Worm (Caenorhabditis elegans) whole organism, L4 larva: ENCODE results near the gene Y79H2A.2.
A peak's percentile ranks its signal among the peaks of the same experiment; 100 is the strongest.

ENCODE experiments used
- D1046.2 ChIP-seq: fragments of 200-800 bp; sonication (Bioruptor generic); IDR thresholded peaks from 2 replicates; pipeline ENCODE4 v1.3.6; 2022; ENCODE audit warnings: missing genetic modification characterization, missing compliant biosample characterization
- F10B5.3 ChIP-seq: sonication (generic microtip); optimal IDR thresholded peaks from 2 replicates; lab custom pipeline; 2016; ENCODE audit warnings: mild to moderate bottlenecking, missing genetic modification characterization, missing compliant biosample characterization
- F44E2.7 ChIP-seq: fragments of 200-800 bp; sonication (Bioruptor generic); IDR thresholded peaks from 2 replicates; pipeline ENCODE4 v2.1.2; 2022; ENCODE audit warnings: missing genetic modification characterization, missing compliant biosample characterization
- F49E8.2 ChIP-seq: sonication (generic microtip); optimal IDR thresholded peaks from 2 replicates; lab custom pipeline; 2016; ENCODE audit warnings: missing compliant biosample characterization, mild to moderate bottlenecking, missing genetic modification characterization, borderline replicate concordance
- R02D3.7 ChIP-seq: fragments of 150-350 bp; sonication (generic microtip); optimal IDR thresholded peaks from 3 replicates; lab custom pipeline; 2014; ENCODE audit warnings: missing biosample characterization, missing genetic modification characterization
- T26A8.4 ChIP-seq: fragments of 200-800 bp; sonication (Bioruptor generic); IDR thresholded peaks from 2 replicates; pipeline ENCODE4 v1.3.6; 2022; ENCODE audit warnings: missing genetic modification characterization, missing compliant biosample characterization
- Y105C5A.15 ChIP-seq: fragments of 200-800 bp; sonication (Bioruptor generic); IDR thresholded peaks from 2 replicates; pipeline ENCODE4 v1.3.6; 2022; ENCODE audit warnings: missing genetic modification characterization, missing compliant biosample characterization
- Y75B8A.6 ChIP-seq: fragments of 200-800 bp; sonication (Bioruptor generic); IDR thresholded peaks from 2 replicates; pipeline ENCODE4 v1.3.6; 2022; ENCODE audit warnings: missing genetic modification reagents, missing genetic modification characterization, missing compliant biosample characterization
- aha-1 ChIP-seq: fragments of 150-350 bp; peaks from one replicate; lab custom pipeline; 2014; ENCODE audit warnings: missing biosample characterization, missing genetic modification characterization
- attf-4 ChIP-seq: sonication (generic microtip); optimal IDR thresholded peaks from 3 replicates; lab custom pipeline; 2017; ENCODE audit warnings: missing biosample characterization, missing genetic modification characterization
- ceh-20 ChIP-seq: fragments of 200-800 bp; sonication (Bioruptor generic); IDR thresholded peaks from 2 replicates; pipeline ENCODE4 v1.3.6; 2022; ENCODE audit warnings: missing genetic modification reagents, missing genetic modification characterization, missing compliant biosample characterization
- ceh-28 ChIP-seq: fragments of 150-350 bp; optimal IDR thresholded peaks from 2 replicates; lab custom pipeline; 2014; ENCODE audit warnings: missing biosample characterization, missing genetic modification reagents, missing genetic modification characterization
- ceh-62 ChIP-seq: sonication (generic microtip); optimal IDR thresholded peaks from 2 replicates; lab custom pipeline; 2017; ENCODE audit warnings: missing biosample characterization, missing genetic modification characterization
- ceh-82 ChIP-seq: sonication (generic microtip); optimal IDR thresholded peaks from 2 replicates; lab custom pipeline; 2017; ENCODE audit warnings: missing biosample characterization, missing genetic modification characterization
- daf-16 ChIP-seq, 3 experiments: sonication (generic microtip); optimal IDR thresholded peaks; 2 replicates each; lab custom pipeline; 2016 to 2017; ENCODE audit warnings: missing genetic modification characterization in 3 of 3, missing genetic modification reagents in 3 of 3, mild to moderate bottlenecking in 2 of 3, missing compliant biosample characterization in 2 of 3, missing biosample characterization in 1 of 3, moderate library complexity in 1 of 3
- daf-19 ChIP-seq: fragments of 200-800 bp; sonication (Bioruptor generic); conservative IDR thresholded peaks from 2 replicates; pipeline ENCODE4 v1.3.6; 2022; ENCODE audit warnings: missing genetic modification characterization, missing compliant biosample characterization
- daf-8 ChIP-seq: fragments of 200-800 bp; sonication (Bioruptor generic); IDR thresholded peaks from 2 replicates; pipeline ENCODE4 v1.3.6; 2022; ENCODE audit warnings: missing genetic modification characterization, missing compliant biosample characterization
- dmd-9 ChIP-seq: fragments of 200-800 bp; sonication (Bioruptor generic); IDR thresholded peaks from 2 replicates; pipeline ENCODE4 v1.3.6; 2022; ENCODE audit warnings: missing genetic modification reagents, missing genetic modification characterization, missing compliant biosample characterization
- duxl-1 ChIP-seq: sonication (generic microtip); optimal IDR thresholded peaks from 2 replicates; lab custom pipeline; 2016; ENCODE audit warnings: mild to moderate bottlenecking, missing genetic modification characterization, moderate library complexity, missing compliant biosample characterization; ENCODE audit not compliant: poor library complexity
- dve-1 ChIP-seq: sonication (generic microtip); optimal IDR thresholded peaks from 2 replicates; lab custom pipeline; 2017; ENCODE audit warnings: antibody characterized with exemption, mild to moderate bottlenecking, missing genetic modification characterization, missing compliant biosample characterization; ENCODE audit not compliant: insufficient read depth
- egl-27 ChIP-seq: sonication (generic microtip); optimal IDR thresholded peaks from 3 replicates; lab custom pipeline; 2017; ENCODE audit warnings: missing biosample characterization, missing genetic modification reagents, missing genetic modification characterization
- hif-1 ChIP-seq, 2 experiments: sonication (generic microtip); optimal IDR thresholded peaks; 2 replicates each; lab custom pipeline; 2016 to 2017; ENCODE audit warnings: missing compliant biosample characterization in 2 of 2, missing genetic modification characterization in 2 of 2, missing genetic modification reagents in 2 of 2, missing genotype in 2 of 2, mild to moderate bottlenecking in 1 of 2
- hlh-11 ChIP-seq: fragments of 200-800 bp; sonication (Bioruptor generic); optimal IDR thresholded peaks from 2 replicates; lab custom pipeline; 2018; ENCODE audit warnings: mild to moderate bottlenecking, missing genetic modification characterization, missing compliant biosample characterization
- lin-1 ChIP-seq: fragments of 200-800 bp; sonication (Bioruptor generic); IDR thresholded peaks from 2 replicates; pipeline ENCODE4 v1.3.6; 2022; ENCODE audit warnings: missing genetic modification reagents, missing genetic modification characterization, missing compliant biosample characterization
- lin-13 ChIP-seq: fragments of 150-350 bp; optimal IDR thresholded peaks from 2 replicates; lab custom pipeline; 2014; ENCODE audit warnings: missing biosample characterization, missing genetic modification reagents, missing genetic modification characterization
- lin-38 ChIP-seq: fragments of 200-800 bp; sonication (Bioruptor generic); IDR thresholded peaks from 2 replicates; pipeline ENCODE4 v1.3.6; 2022; ENCODE audit warnings: missing genetic modification reagents, missing genetic modification characterization, missing compliant biosample characterization
- lin-39 ChIP-seq: fragments of 150-350 bp; optimal IDR thresholded peaks from 2 replicates; lab custom pipeline; 2014; ENCODE audit warnings: missing biosample characterization, missing genetic modification reagents, missing genetic modification characterization
- mep-1 ChIP-seq: fragments of 150-350 bp; sonication (generic microtip); optimal IDR thresholded peaks from 3 replicates; lab custom pipeline; 2014; ENCODE audit warnings: missing biosample characterization, missing genetic modification characterization
- mes-2 ChIP-seq: sonication (generic microtip); optimal IDR thresholded peaks from 2 replicates; lab custom pipeline; 2016; ENCODE audit warnings: missing genotype, mild to moderate bottlenecking, missing genetic modification characterization, missing compliant biosample characterization; ENCODE audit not compliant: poor library complexity, severe bottlenecking
- mxl-2 ChIP-seq: fragments of 200-800 bp; sonication (Bioruptor generic); conservative IDR thresholded peaks from 2 replicates; pipeline ENCODE4 v1.3.6; 2022; ENCODE audit warnings: missing genetic modification reagents, missing genetic modification characterization, missing compliant biosample characterization
- mxl-3 ChIP-seq: fragments of 200-800 bp; sonication (Bioruptor generic); optimal IDR thresholded peaks from 2 replicates; lab custom pipeline; 2018; ENCODE audit warnings: mild to moderate bottlenecking, missing genetic modification characterization, missing compliant biosample characterization
- nhr-111 ChIP-seq: fragments of 200-800 bp; sonication (Bioruptor generic); optimal IDR thresholded peaks from 2 replicates; lab custom pipeline; 2018; ENCODE audit warnings: mild to moderate bottlenecking, missing genetic modification characterization, missing compliant biosample characterization
- nhr-48 ChIP-seq: sonication (generic microtip); optimal IDR thresholded peaks from 2 replicates; lab custom pipeline; 2016; ENCODE audit warnings: mild to moderate bottlenecking, missing genetic modification characterization, missing compliant biosample characterization
- rbr-2 ChIP-seq: sonication (generic microtip); optimal IDR thresholded peaks from 2 replicates; lab custom pipeline; 2016; ENCODE audit warnings: missing genotype, missing genetic modification characterization, missing compliant biosample characterization
- sdz-12 ChIP-seq: fragments of 200-800 bp; sonication (Bioruptor generic); optimal IDR thresholded peaks from 2 replicates; lab custom pipeline; 2018; ENCODE audit warnings: mild to moderate bottlenecking, missing genetic modification characterization, missing compliant biosample characterization
- set-16 ChIP-seq: fragments of 200-800 bp; sonication (Bioruptor generic); IDR thresholded peaks from 2 replicates; pipeline ENCODE4 v1.3.6; 2022; ENCODE audit warnings: missing genetic modification reagents, missing genetic modification characterization, missing compliant biosample characterization
- snpc-1.2 ChIP-seq: fragments of 200-800 bp; sonication (Bioruptor generic); IDR thresholded peaks from 2 replicates; pipeline ENCODE4 v1.3.6; 2022; ENCODE audit warnings: missing genetic modification reagents, missing genetic modification characterization, missing compliant biosample characterization
- spr-3 ChIP-seq: fragments of 200-800 bp; sonication (Bioruptor generic); optimal IDR thresholded peaks from 2 replicates; lab custom pipeline; 2018; ENCODE audit warnings: mild to moderate bottlenecking, missing genetic modification characterization, missing compliant biosample characterization
- tag-97 ChIP-seq: fragments of 200-800 bp; sonication (Bioruptor generic); IDR thresholded peaks from 2 replicates; pipeline ENCODE4 v1.3.6; 2022; ENCODE audit warnings: missing genetic modification characterization, missing compliant biosample characterization
- unc-62 ChIP-seq, 3 experiments: fragments of 150-350 bp in 1 of 3; sonication (generic microtip); optimal IDR thresholded peaks in 2 of 3; peaks in 1 of 3; 1 replicate in 1 of 3; 2 replicates in 2 of 3; lab custom pipeline; 2014 to 2017; ENCODE audit warnings: missing biosample characterization in 3 of 3, missing genetic modification characterization in 3 of 3, missing genetic modification reagents in 3 of 3, missing genotype in 1 of 3
- zfp-2 ChIP-seq: sonication (generic microtip); optimal IDR thresholded peaks from 2 replicates; lab custom pipeline; 2016; ENCODE audit warnings: mild to moderate bottlenecking, missing genetic modification characterization, missing compliant biosample characterization
- zip-11 ChIP-seq: fragments of 200-800 bp; sonication (Bioruptor generic); IDR thresholded peaks from 2 replicates; pipeline ENCODE4 v1.3.6; 2022; ENCODE audit warnings: missing genetic modification characterization, missing compliant biosample characterization
- zip-2 ChIP-seq: fragments of 150-350 bp; optimal IDR thresholded peaks from 2 replicates; lab custom pipeline; 2014; ENCODE audit warnings: missing biosample characterization, missing genetic modification characterization

Gene Y79H2A.2

DNA sequence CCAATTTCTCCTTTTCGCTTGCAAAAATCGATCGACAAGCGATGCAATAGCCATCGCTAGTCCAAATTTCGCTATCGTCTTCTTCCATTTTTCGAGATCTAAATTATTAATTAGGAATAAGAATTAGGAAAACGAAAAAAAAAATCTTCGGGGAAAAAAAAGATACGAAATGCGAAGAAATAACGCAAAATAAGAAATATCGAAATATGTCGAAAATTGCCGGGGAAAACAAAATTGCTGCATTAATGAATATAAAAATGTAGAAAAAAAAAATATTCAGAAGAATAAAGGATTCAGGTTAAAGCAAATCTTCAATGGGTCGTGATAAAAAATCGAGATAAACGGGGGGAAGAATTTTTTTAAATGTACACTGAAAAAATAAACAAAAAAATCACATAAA lies 21.6 kb upstream of the Y79H2A.2 start, which contains the start of gene Y79H2A.3:
Gene Y79H2A.3 (minus strand): TSS at position 101 of the 400 bp plus-strand sequence.
- TF ChIP-seq mep-1 (tag; lab: Kevin White, UChicago) (no peak), lin-38 (GFP tag; lab: Robert Waterston, UW) (no peak; the same call in 1 of the 2 replicates), F44E2.7 (no peak), mxl-3 (GFP tag; lab: Kevin White, UChicago) (no peak), F49E8.2 (no peak), hif-1 (tag; optimal IDR thresholded peaks at IDR 0.05; lab: Kevin White, UChicago) (no peak), daf-19 (GFP tag; lab: Robert Waterston, UW) (no peak), daf-16 (GFP tag; optimal IDR thresholded peaks at IDR 0.05; lab: Kevin White, UChicago) (no peak), daf-16 (tag; optimal IDR thresholded peaks at IDR 0.05; lab: Kevin White, UChicago) (no peak)
- TF ChIP-seq, all 104 proteins: peak for 0

DNA sequence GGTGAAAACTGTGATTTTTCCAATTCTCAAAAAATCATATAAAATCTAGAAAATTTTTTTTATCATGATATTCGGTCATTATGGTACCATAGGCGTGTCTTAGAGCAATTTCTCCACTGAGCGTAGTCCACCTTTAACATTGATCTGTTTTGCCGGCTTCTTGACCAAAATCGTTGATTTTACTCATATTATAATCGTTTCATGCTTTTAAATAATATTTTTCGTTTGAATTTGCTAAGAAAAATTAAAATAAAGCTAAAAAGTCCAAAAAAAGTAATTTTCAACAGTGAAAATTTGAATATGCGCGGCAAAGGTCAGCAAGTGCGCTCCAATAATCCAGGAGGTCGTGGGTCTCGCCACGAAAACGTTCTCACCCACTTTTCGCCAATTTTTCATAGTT lies 10.4 kb upstream of the Y79H2A.2 start, which contains the start of gene Y79H2A.4:
Gene Y79H2A.4 (plus strand): TSS at position 301 of the 400 bp plus-strand sequence.
- TF ChIP-seq nhr-111 (no peak), F10B5.3 (no peak), daf-8 (GFP tag; lab: Robert Waterston, UW) (no peak), R02D3.7 (tag; lab: Kevin White, UChicago) (no peak), hif-1 (tag; optimal IDR thresholded peaks at IDR 0.05; lab: Kevin White, UChicago) (no peak), ceh-62 (tag; lab: Kevin White, UChicago) (no peak)
- TF ChIP-seq, all 104 proteins: peak for 0

DNA sequence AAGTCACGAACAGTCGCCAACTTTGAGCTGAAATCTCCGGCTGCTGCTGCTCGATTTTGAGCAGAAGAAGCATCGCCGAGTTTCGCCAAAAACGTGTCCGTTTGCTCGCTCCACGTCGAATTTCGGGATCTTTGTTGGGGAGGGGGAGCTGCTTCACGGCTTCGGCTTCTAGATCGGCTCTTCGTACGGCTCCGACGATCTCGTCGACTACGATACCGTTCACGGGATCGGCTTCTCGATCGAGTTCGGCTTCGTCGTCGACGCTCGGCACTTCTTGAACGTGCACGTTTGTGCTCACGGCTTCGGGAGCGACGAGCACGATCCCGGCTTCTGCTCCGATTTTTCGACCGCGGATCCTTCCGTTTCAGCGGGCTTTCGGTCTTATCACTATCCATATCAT lies 6.6 kb upstream of the Y79H2A.2 start:
- TF ChIP-seq attf-4 (no peak), ceh-28 (tag; lab: Kevin White, UChicago) (no peak), F49E8.2 (no peak), Y75B8A.6 (GFP tag; lab: Robert Waterston, UW) (no peak), hif-1 (tag; optimal IDR thresholded peaks at IDR 0.05; lab: Kevin White, UChicago) (no peak), set-16 (GFP tag; lab: Robert Waterston, UW) (peak; percentile 88), aha-1 (tag; lab: Kevin White, UChicago) (no peak)

DNA sequence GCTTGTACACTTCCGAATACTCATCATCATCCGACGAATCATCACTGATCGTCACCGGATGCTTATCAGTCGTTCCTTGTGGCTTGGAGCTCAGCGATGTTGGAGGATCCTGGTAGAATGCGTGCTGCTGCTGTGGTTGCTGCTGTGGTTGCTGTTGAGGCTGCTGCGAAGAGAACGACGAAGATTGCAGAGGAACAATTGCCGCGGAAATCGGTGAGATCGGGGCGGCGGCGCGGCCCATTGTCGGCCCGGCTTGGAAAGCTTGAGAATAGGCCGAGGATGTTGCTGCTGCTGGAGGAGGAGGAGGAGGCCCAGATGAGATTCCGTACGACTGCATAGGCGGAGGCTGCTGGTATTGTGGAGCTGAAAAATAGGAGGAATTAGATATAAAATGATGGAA lies 3.7 kb upstream of the Y79H2A.2 start:
- TF ChIP-seq unc-62 (GFP tag; optimal IDR thresholded peaks at IDR 0.05 in 1 of 2; lab: Kevin White, UChicago) (peak in 1 of 2 experiments; percentile 13), unc-62 (tag; optimal IDR thresholded peaks at IDR 0.05; lab: Kevin White, UChicago) (no peak), Y75B8A.6 (GFP tag; lab: Robert Waterston, UW) (no peak), snpc-1.2 (GFP tag; lab: Robert Waterston, UW) (no peak), set-16 (GFP tag; lab: Robert Waterston, UW) (peak; percentile 90), hlh-11 (tag; lab: Kevin White, UChicago) (no peak), ceh-20 (GFP tag; lab: Robert Waterston, UW) (no peak), sdz-12 (GFP tag; lab: Kevin White, UChicago) (peak; percentile 26), Y105C5A.15 (GFP tag; lab: Robert Waterston, UW) (no peak), F49E8.2 (no peak), dve-1 (tag; lab: Kevin White, UChicago) (no peak), rbr-2 (tag; lab: Kevin White, UChicago) (no peak), daf-16 (GFP tag; optimal IDR thresholded peaks at IDR 0.05; lab: Kevin White, UChicago) (no peak), daf-16 (tag; optimal IDR thresholded peaks at IDR 0.05; lab: Kevin White, UChicago) (no peak), aha-1 (tag; lab: Kevin White, UChicago) (peak; percentile 86), duxl-1 (tag; lab: Kevin White, UChicago) (no peak), zip-2 (tag; lab: Kevin White, UChicago) (no peak)

DNA sequence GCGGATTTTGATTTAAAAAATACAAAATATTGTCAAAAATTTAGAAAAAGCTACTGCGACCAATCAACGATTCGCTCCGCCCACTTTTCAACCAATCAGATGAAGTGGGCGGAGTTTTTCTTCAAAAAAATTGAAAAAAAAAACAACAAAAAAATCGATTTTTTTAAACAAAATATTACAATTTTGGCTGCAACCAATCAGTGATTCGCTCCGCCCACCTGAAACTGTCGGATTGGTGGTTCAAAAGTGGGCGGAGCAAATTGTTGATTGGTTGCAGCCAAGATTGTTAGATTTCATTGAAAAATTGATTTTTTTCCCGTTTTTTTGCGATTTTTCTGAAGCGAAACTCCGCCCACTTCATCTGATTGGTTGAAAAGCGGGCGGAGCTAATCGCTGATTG lies 2.7 kb upstream of the Y79H2A.2 start:
- TF ChIP-seq T26A8.4 (GFP tag; lab: Robert Waterston, UW) (no peak), D1046.2 (GFP tag; lab: Robert Waterston, UW) (no peak), dmd-9 (GFP tag; lab: Robert Waterston, UW) (no peak), ceh-82 (tag; lab: Kevin White, UChicago) (no peak), zfp-2 (tag; lab: Kevin White, UChicago) (no peak), lin-13 (GFP tag; lab: Kevin White, UChicago) (no peak), mes-2 (tag; lab: Kevin White, UChicago) (no peak), nhr-48 (tag; lab: Kevin White, UChicago) (no peak), spr-3 (GFP tag; lab: Kevin White, UChicago) (no peak), tag-97 (GFP tag; lab: Robert Waterston, UW) (no peak), zip-11 (no peak), lin-1 (GFP tag; lab: Robert Waterston, UW) (no peak), lin-39 (tag; lab: Kevin White, UChicago) (no peak), mxl-2 (GFP tag; lab: Robert Waterston, UW) (no peak), egl-27 (tag; lab: Kevin White, UChicago) (no peak)
